Fruit fly (Drosophila melanogaster) whole organism, adult: ENCODE measurements around the gene CG9452.

Source experiments
- CG11617 ChIP-seq: fragments of 200-800 bp; sonication (Bioruptor generic); optimal IDR thresholded peaks from 2 replicates; lab custom pipeline; 2017; ENCODE audit warnings: mild to moderate bottlenecking, missing biosample characterization, missing genetic modification reagents, missing genetic modification characterization
- CG12768 ChIP-seq: fragments of 200-800 bp; sonication (Bioruptor generic); optimal IDR thresholded peaks from 2 replicates; lab custom pipeline; 2017; ENCODE audit warnings: missing biosample characterization, missing genetic modification characterization, mild to moderate bottlenecking, moderate library complexity, missing genetic modification reagents
- CG33017 ChIP-seq: fragments of 200-800 bp; sonication (Bioruptor generic); optimal IDR thresholded peaks from 2 replicates; lab custom pipeline; 2018; ENCODE audit warnings: missing biosample characterization, mild to moderate bottlenecking, missing genetic modification characterization, moderate library complexity
- CG5204 ChIP-seq: fragments of 200-800 bp; sonication (Bioruptor generic); optimal IDR thresholded peaks from 2 replicates; lab custom pipeline; 2016; ENCODE audit warnings: missing biosample characterization, missing genetic modification characterization
- CG7045 ChIP-seq: fragments of 200-800 bp; sonication (Bioruptor generic); optimal IDR thresholded peaks from 2 replicates; lab custom pipeline; 2017; ENCODE audit warnings: missing biosample characterization, mild to moderate bottlenecking, missing genetic modification characterization
- CG7101 ChIP-seq: fragments of 200-800 bp; sonication (Bioruptor generic); optimal IDR thresholded peaks from 2 replicates; lab custom pipeline; 2018; ENCODE audit warnings: missing biosample characterization, mild to moderate bottlenecking, missing genetic modification characterization, moderate library complexity
- Clk ChIP-seq: fragments of 200-800 bp; sonication (Bioruptor generic); optimal IDR thresholded peaks from 2 replicates; lab custom pipeline; 2017; ENCODE audit warnings: missing biosample characterization, missing genetic modification characterization
- bab1 ChIP-seq: fragments of 200-800 bp; sonication (Bioruptor generic); optimal IDR thresholded peaks from 3 replicates; lab custom pipeline; 2019; ENCODE audit warnings: missing biosample characterization, mild to moderate bottlenecking, missing genetic modification characterization, moderate library complexity
- pad ChIP-seq: fragments of 200-800 bp; sonication (Bioruptor generic); optimal IDR thresholded peaks from 3 replicates; lab custom pipeline; 2017; ENCODE audit warnings: missing biosample characterization, missing genetic modification characterization, mild to moderate bottlenecking, moderate library complexity, missing genetic modification reagents
- tj ChIP-seq: fragments of 200-800 bp; sonication (Bioruptor generic); optimal IDR thresholded peaks from 3 replicates; lab custom pipeline; 2017; ENCODE audit warnings: missing biosample characterization, mild to moderate bottlenecking, missing genetic modification characterization, moderate library complexity
- toe ChIP-seq: fragments of 200-800 bp; sonication (Bioruptor generic); optimal IDR thresholded peaks from 2 replicates; lab custom pipeline; 2016; ENCODE audit warnings: missing biosample characterization, missing genetic modification characterization

- TF ChIP-seq CG7045 (GFP tag; lab: Kevin White, UChicago): no peak
- no peak for TF ChIP-seq tj (GFP tag; lab: Kevin White, UChicago)
- no peak for TF ChIP-seq toe (GFP tag; lab: Kevin White, UChicago)
- no peak for TF ChIP-seq CG7101 (tag; lab: Kevin White, UChicago)
- no peak for TF ChIP-seq Clk (GFP tag; lab: Kevin White, UChicago)
- no peak for TF ChIP-seq CG12768 (GFP tag; lab: Kevin White, UChicago)
- TF ChIP-seq bab1 (GFP tag; lab: Kevin White, UChicago): no peak
- TF ChIP-seq CG11617: no peak
- TF ChIP-seq CG5204: no peak
- no peak for TF ChIP-seq CG33017 (tag; lab: Kevin White, UChicago)
- TF ChIP-seq pad (GFP tag; lab: Kevin White, UChicago): no peak
These were observed 15.7 kb upstream of the CG9452 start, which contains the start of gene Cpr76Bb for dm6 chr3L:19519349-19519748.
